Fruit fly (Drosophila melanogaster) whole organism, embryonic: ENCODE measurements around the gene Dora.

Experiments
- BtbVII ChIP-seq: fragments of 200-800 bp; sonication (Bioruptor generic); optimal IDR thresholded peaks from 3 replicates; lab custom pipeline; 2017; ENCODE audit warnings: missing biosample characterization, mild to moderate bottlenecking, missing genetic modification characterization
- CG10431 ChIP-seq: fragments of 200-800 bp; sonication (Bioruptor generic); optimal IDR thresholded peaks from 3 replicates; lab custom pipeline; 2018; ENCODE audit warnings: missing biosample characterization, mild to moderate bottlenecking, missing genetic modification characterization
- CG11085 ChIP-seq: fragments of 200-800 bp; sonication (Bioruptor generic); IDR thresholded peaks from 2 replicates; pipeline ENCODE4 v1.3.6; 2022; ENCODE audit warnings: missing biosample characterization, missing genetic modification characterization
- CG12104 ChIP-seq: fragments of 200-800 bp; sonication (Bioruptor generic); optimal IDR thresholded peaks from 3 replicates; lab custom pipeline; 2016; ENCODE audit warnings: missing biosample characterization, missing genetic modification characterization
- CG12299 ChIP-seq: fragments of 200-800 bp; sonication (Bioruptor generic); optimal IDR thresholded peaks from 2 replicates; lab custom pipeline; 2018; ENCODE audit warnings: missing biosample characterization, mild to moderate bottlenecking, missing genetic modification characterization
- CG12769 ChIP-seq: fragments of 200-800 bp; sonication (Bioruptor generic); optimal IDR thresholded peaks from 2 replicates; lab custom pipeline; 2019; ENCODE audit warnings: missing biosample characterization, mild to moderate bottlenecking, missing genetic modification characterization, moderate library complexity
- CG15479 ChIP-seq: fragments of 200-800 bp; sonication (Bioruptor generic); optimal IDR thresholded peaks from 3 replicates; lab custom pipeline; 2019; ENCODE audit warnings: missing biosample characterization, mild to moderate bottlenecking, missing genetic modification characterization, moderate library complexity
- CG17829 ChIP-seq: fragments of 200-800 bp; optimal IDR thresholded peaks from 2 replicates; lab custom pipeline; 2019; ENCODE audit warnings: missing biosample characterization, mild to moderate bottlenecking, missing genetic modification characterization, moderate library complexity
- CG17912 ChIP-seq: fragments of 200-800 bp; sonication (Bioruptor generic); optimal IDR thresholded peaks from 2 replicates; lab custom pipeline; 2018; ENCODE audit warnings: missing biosample characterization, mild to moderate bottlenecking, missing genetic modification characterization
- CG18011 ChIP-seq: fragments of 200-800 bp; sonication (Bioruptor generic); optimal IDR thresholded peaks from 2 replicates; lab custom pipeline; 2017; ENCODE audit warnings: missing biosample characterization, missing genetic modification characterization, mild to moderate bottlenecking, moderate library complexity, missing genotype
- CG2889 ChIP-seq: fragments of 200-800 bp; sonication (Bioruptor generic); IDR thresholded peaks from 3 replicates; pipeline ENCODE4 v1.3.6; 2022; ENCODE audit warnings: missing biosample characterization, missing genetic modification characterization
- CG30403 ChIP-seq: fragments of 200-800 bp; sonication (Bioruptor generic); optimal IDR thresholded peaks from 3 replicates; lab custom pipeline; 2016; ENCODE audit warnings: missing biosample characterization, missing genetic modification characterization
- CG33557 ChIP-seq: fragments of 200-800 bp; sonication (Bioruptor generic); optimal IDR thresholded peaks from 2 replicates; lab custom pipeline; 2019; ENCODE audit warnings: missing biosample characterization, mild to moderate bottlenecking, missing genetic modification characterization, moderate library complexity
- CG4404 ChIP-seq: fragments of 200-800 bp; sonication (Bioruptor generic); IDR thresholded peaks from 2 replicates; pipeline ENCODE4 v1.3.6; 2022; ENCODE audit warnings: missing biosample characterization, missing genetic modification characterization
- CG4854 ChIP-seq: fragments of 200-800 bp; sonication (Bioruptor generic); optimal IDR thresholded peaks from 2 replicates; lab custom pipeline; 2016; ENCODE audit warnings: missing biosample characterization, missing genetic modification characterization, inconsistent platforms
- CG6175 ChIP-seq: fragments of 200-800 bp; sonication (Bioruptor generic); IDR thresholded peaks from 3 replicates; pipeline ENCODE4 v1.3.6; 2022; ENCODE audit warnings: missing biosample characterization, missing genetic modification characterization
- CG6654 ChIP-seq: fragments of 200-800 bp; sonication (Bioruptor generic); optimal IDR thresholded peaks from 2 replicates; lab custom pipeline; 2017; ENCODE audit warnings: missing biosample characterization, mild to moderate bottlenecking, missing genetic modification characterization
- CG7271 ChIP-seq: fragments of 200-800 bp; sonication (Bioruptor generic); optimal IDR thresholded peaks from 2 replicates; lab custom pipeline; 2018; ENCODE audit warnings: missing biosample characterization, mild to moderate bottlenecking, missing genetic modification characterization, moderate library complexity
- CG7928 ChIP-seq: fragments of 200-800 bp; sonication (Bioruptor generic); optimal IDR thresholded peaks from 2 replicates; lab custom pipeline; 2017; ENCODE audit warnings: missing biosample characterization, mild to moderate bottlenecking, missing genetic modification characterization
- CG8290 ChIP-seq, 3 experiments: fragments of 200-800 bp; sonication (Bioruptor generic); optimal IDR thresholded peaks; 2 replicates each; lab custom pipeline; 2016 to 2019; ENCODE audit warnings: missing biosample characterization in 3 of 3, missing genetic modification characterization in 3 of 3, mild to moderate bottlenecking in 2 of 3, moderate library complexity in 1 of 3
- CG8924 ChIP-seq: fragments of 200-800 bp; optimal IDR thresholded peaks from 3 replicates; lab custom pipeline; 2019; ENCODE audit warnings: missing biosample characterization, mild to moderate bottlenecking, missing genetic modification characterization, moderate library complexity
- CG9437 ChIP-seq: fragments of 200-800 bp; sonication (Bioruptor generic); optimal IDR thresholded peaks from 2 replicates; lab custom pipeline; 2018; ENCODE audit warnings: missing biosample characterization, mild to moderate bottlenecking, missing genetic modification characterization
- Dek ChIP-seq: fragments of 200-800 bp; sonication (Bioruptor generic); optimal IDR thresholded peaks from 3 replicates; lab custom pipeline; 2019; ENCODE audit warnings: missing biosample characterization, mild to moderate bottlenecking, missing genetic modification characterization, moderate library complexity
- H2.0 ChIP-seq: fragments of 200-800 bp; sonication (Bioruptor generic); IDR thresholded peaks from 2 replicates; pipeline ENCODE4 v1.3.6; 2022; ENCODE audit warnings: missing biosample characterization, missing genetic modification characterization
- Hey ChIP-seq: fragments of 200-800 bp; sonication (Bioruptor generic); optimal IDR thresholded peaks from 3 replicates; lab custom pipeline; 2018; ENCODE audit warnings: missing biosample characterization, mild to moderate bottlenecking, missing genetic modification characterization
- Jarid2 ChIP-seq: fragments of 200-800 bp; sonication (Bioruptor generic); optimal IDR thresholded peaks from 3 replicates; lab custom pipeline; 2017; ENCODE audit warnings: mild to moderate bottlenecking, missing biosample characterization, missing genetic modification reagents, missing genetic modification characterization
- Lhr ChIP-seq: fragments of 200-800 bp; sonication (Bioruptor generic); optimal IDR thresholded peaks from 3 replicates; lab custom pipeline; 2017; ENCODE audit warnings: mild to moderate bottlenecking, missing biosample characterization, missing genetic modification reagents, missing genetic modification characterization
- MESR4 ChIP-seq: fragments of 200-800 bp; sonication (Bioruptor generic); optimal IDR thresholded peaks from 2 replicates; lab custom pipeline; 2018; ENCODE audit warnings: missing biosample characterization, mild to moderate bottlenecking, missing genetic modification characterization, moderate library complexity
- NK7.1 ChIP-seq: fragments of 200-800 bp; sonication (Bioruptor generic); optimal IDR thresholded peaks from 3 replicates; lab custom pipeline; 2016; ENCODE audit warnings: missing biosample characterization, missing genetic modification characterization
- Sin3A ChIP-seq: fragments of >200 bp; optimal IDR thresholded peaks from 2 replicates; lab custom pipeline; 2018
- Sry-β ChIP-seq: fragments of 200-800 bp; sonication (Bioruptor generic); optimal IDR thresholded peaks from 2 replicates; lab custom pipeline; 2018; ENCODE audit warnings: missing biosample characterization, mild to moderate bottlenecking, missing genetic modification characterization, moderate library complexity
- Usf ChIP-seq: fragments of 200-800 bp; sonication (Bioruptor generic); optimal IDR thresholded peaks from 2 replicates; lab custom pipeline; 2017; ENCODE audit warnings: missing genotype, missing biosample characterization, missing genetic modification characterization
- az2 ChIP-seq: fragments of 200-800 bp; sonication (Bioruptor generic); optimal IDR thresholded peaks from 3 replicates; lab custom pipeline; 2016; ENCODE audit warnings: missing biosample characterization, missing genetic modification characterization
- ci ChIP-seq: fragments of 200-800 bp; sonication (Bioruptor generic); IDR thresholded peaks from 3 replicates; pipeline ENCODE4 v1.3.6; 2022; ENCODE audit warnings: missing biosample characterization, missing genetic modification characterization
- eve ChIP-seq, 2 experiments: fragments of >200 bp; optimal IDR thresholded peaks; 2 replicates each; lab custom pipeline; 2017; ENCODE audit warnings: missing biosample characterization in 2 of 2, missing genetic modification characterization in 2 of 2
- fu2 ChIP-seq: fragments of 200-800 bp; sonication (Bioruptor generic); optimal IDR thresholded peaks from 2 replicates; lab custom pipeline; 2016; ENCODE audit warnings: missing biosample characterization, missing genetic modification characterization
- grau ChIP-seq: fragments of 200-800 bp; optimal IDR thresholded peaks from 3 replicates; lab custom pipeline; 2019; ENCODE audit warnings: missing biosample characterization, mild to moderate bottlenecking, missing genetic modification characterization, moderate library complexity
- gt ChIP-seq: fragments of 200-800 bp; sonication (Bioruptor generic); IDR thresholded peaks from 2 replicates; pipeline ENCODE4 v1.3.6; 2022; ENCODE audit warnings: missing biosample characterization, missing genetic modification characterization
- klu ChIP-seq: fragments of 200-800 bp; sonication (Bioruptor generic); IDR thresholded peaks from 2 replicates; pipeline ENCODE4 v1.3.6; 2022; ENCODE audit warnings: missing biosample characterization, missing genetic modification characterization
- lbe ChIP-seq: fragments of 200-800 bp; sonication (Bioruptor generic); optimal IDR thresholded peaks from 2 replicates; lab custom pipeline; 2016; ENCODE audit warnings: missing biosample characterization, mild to moderate bottlenecking, missing genetic modification characterization
- lilli ChIP-seq: fragments of 200-800 bp; sonication (Bioruptor generic); optimal IDR thresholded peaks from 3 replicates; lab custom pipeline; 2016; ENCODE audit warnings: missing biosample characterization, missing genetic modification characterization
- nerfin-2 ChIP-seq: fragments of 200-800 bp; sonication (Bioruptor generic); IDR thresholded peaks from 2 replicates; pipeline ENCODE4 v1.3.6; 2022; ENCODE audit warnings: missing biosample characterization, missing genetic modification characterization; ENCODE audit not compliant: partially characterized antibody
- pum ChIP-seq: fragments of 200-800 bp; sonication (Bioruptor generic); optimal IDR thresholded peaks from 2 replicates; lab custom pipeline; 2016; ENCODE audit warnings: missing biosample characterization, missing genetic modification characterization
- slbo ChIP-seq: fragments of 200-800 bp; sonication (Bioruptor generic); IDR thresholded peaks from 2 replicates; pipeline ENCODE4 v1.3.6; 2022; ENCODE audit warnings: missing biosample characterization, missing genetic modification characterization
- sna ChIP-seq: fragments of 200-800 bp; sonication (Bioruptor generic); IDR thresholded peaks from 2 replicates; pipeline ENCODE4 v1.3.6; 2022; ENCODE audit warnings: missing biosample characterization, missing genetic modification characterization; ENCODE audit not compliant: partially characterized antibody
- tap ChIP-seq: fragments of 200-800 bp; optimal IDR thresholded peaks from 3 replicates; lab custom pipeline; 2019; ENCODE audit warnings: missing biosample characterization, mild to moderate bottlenecking, missing genetic modification characterization, moderate library complexity
- tin ChIP-seq: fragments of 200-800 bp; sonication (Bioruptor generic); optimal IDR thresholded peaks from 3 replicates; lab custom pipeline; 2016; ENCODE audit warnings: missing biosample characterization, missing genetic modification characterization
- tup ChIP-seq: fragments of 200-800 bp; sonication (Bioruptor generic); optimal IDR thresholded peaks from 2 replicates; lab custom pipeline; 2016; ENCODE audit warnings: missing biosample characterization, mild to moderate bottlenecking, missing genetic modification characterization, moderate library complexity
- tx ChIP-seq: fragments of 200-800 bp; sonication (Bioruptor generic); optimal IDR thresholded peaks from 2 replicates; lab custom pipeline; 2016; ENCODE audit warnings: missing biosample characterization, missing genetic modification characterization
- z ChIP-seq: fragments of 200-800 bp; sonication (Bioruptor generic); IDR thresholded peaks from 3 replicates; pipeline ENCODE4 v1.3.6; 2022; ENCODE audit warnings: missing biosample characterization, missing genetic modification characterization

Dora gene

DNA sequence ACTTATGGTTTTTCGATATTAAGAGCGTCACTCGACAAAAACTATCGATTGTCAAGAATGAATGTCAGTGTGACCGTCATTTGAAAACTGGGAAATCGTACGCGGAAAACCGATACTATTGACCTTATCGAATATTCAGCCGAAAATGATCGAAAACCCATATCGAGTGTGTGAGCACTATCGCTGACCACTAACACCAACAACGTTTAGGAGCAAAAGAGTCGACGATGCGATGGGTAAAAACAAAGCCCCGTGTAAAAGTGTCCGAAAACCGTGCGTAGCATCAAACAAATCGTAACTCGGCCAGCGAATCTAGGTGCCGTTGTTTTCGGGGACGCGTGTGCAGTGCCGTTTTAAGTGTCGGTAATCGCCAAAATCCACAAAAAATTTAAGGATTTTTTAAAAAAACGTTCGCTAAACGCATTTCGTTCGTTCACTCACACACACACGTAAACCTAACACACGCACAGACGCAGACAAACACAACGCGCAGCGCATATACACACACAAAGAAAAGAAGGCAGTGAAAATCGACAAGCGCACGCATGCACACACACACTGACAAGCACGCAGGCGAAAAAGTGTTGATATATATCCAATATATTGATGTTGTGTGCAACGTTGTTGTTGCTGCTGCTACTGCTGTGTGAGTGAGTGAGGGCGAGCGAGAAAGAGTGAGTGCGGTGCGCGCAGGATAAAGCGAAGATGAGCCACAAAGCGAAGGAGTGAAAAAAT lies at the start of gene Dora, which contains the start of gene CG7326 (continued):
- TF ChIP-seq Sin3A (lab: Kevin White, UChicago) (peak; percentile 50), tx (GFP tag; lab: Kevin White, UChicago) (no peak), sna (GFP tag; lab: Robert Waterston, UW) (peak; percentile 90), CG8924 (tag; lab: Kevin White, UChicago) (peak; percentile 60), CG12104 (GFP tag; lab: Kevin White, UChicago) (no peak), CG10431 (GFP tag; lab: Kevin White, UChicago) (no peak), Lhr (peak; percentile 61), Jarid2 (GFP tag; lab: Kevin White, UChicago) (peak; percentile 29), Usf (no peak), Hey (tag; lab: Kevin White, UChicago) (no peak), nerfin-2 (peak; percentile 92), az2 (GFP tag; lab: Kevin White, UChicago) (no peak), CG2889 (GFP tag; lab: Robert Waterston, UW) (no peak), tap (no peak), Sry-β (GFP tag; lab: Kevin White, UChicago) (no peak), pum (GFP tag; lab: Kevin White, UChicago) (no peak), tup (GFP tag; lab: Kevin White, UChicago) (no peak), z (GFP tag; lab: Robert Waterston, UW) (peak; percentile 65; the same call in 1 of the 3 replicates), tin (GFP tag; lab: Kevin White, UChicago) (no peak), CG18011 (peak; percentile 12), CG17829 (tag; lab: Kevin White, UChicago) (peak; percentile 43), H2.0 (no peak), CG9437 (no peak), lilli (GFP tag; lab: Kevin White, UChicago) (no peak), CG8290 (GFP tag; optimal IDR thresholded peaks at IDR 0.05; lab: Kevin White, UChicago) (no peak), CG8290 (tag; optimal IDR thresholded peaks at IDR 0.05; lab: Kevin White, UChicago) (peak in 1 of 2 experiments; percentile 67), ci (GFP tag; lab: Robert Waterston, UW) (peak; percentile 54; the same call in 2 of the 3 replicates), CG4404 (no peak), CG7271 (tag; lab: Kevin White, UChicago) (no peak), CG11085 (GFP tag; lab: Robert Waterston, UW) (no peak), CG6654 (GFP tag; lab: Kevin White, UChicago) (no peak), MESR4 (GFP tag; lab: Kevin White, UChicago) (peak; percentile 80), Dek (tag; lab: Kevin White, UChicago) (no peak), grau (tag; lab: Kevin White, UChicago) (no peak), CG4854 (GFP tag; lab: Kevin White, UChicago) (no peak), CG6175 (GFP tag; lab: Robert Waterston, UW) (no peak), CG15479 (GFP tag; lab: Kevin White, UChicago) (peak; percentile 82), slbo (GFP tag; lab: Robert Waterston, UW) (no peak), CG17912 (GFP tag; lab: Kevin White, UChicago) (peak; percentile 33), CG12769 (tag; lab: Kevin White, UChicago) (no peak), lbe (GFP tag; lab: Kevin White, UChicago) (peak; percentile 25), BtbVII (GFP tag; lab: Kevin White, UChicago) (no peak), NK7.1 (GFP tag; lab: Kevin White, UChicago) (no peak), klu (GFP tag; lab: Robert Waterston, UW) (no peak), CG33557 (GFP tag; lab: Kevin White, UChicago) (no peak), CG12299 (tag; lab: Kevin White, UChicago) (peak; percentile 16), gt (no peak), CG30403 (no peak), CG7928 (GFP tag; lab: Kevin White, UChicago) (no peak), fu2 (no peak), eve (GFP tag; optimal IDR thresholded peaks at IDR 0.05; lab: Kevin White, UChicago) (no peak)
